Worm (Caenorhabditis elegans): ENCODE results near the gene C03C10.7.

The C03C10.7 gene

DNA sequence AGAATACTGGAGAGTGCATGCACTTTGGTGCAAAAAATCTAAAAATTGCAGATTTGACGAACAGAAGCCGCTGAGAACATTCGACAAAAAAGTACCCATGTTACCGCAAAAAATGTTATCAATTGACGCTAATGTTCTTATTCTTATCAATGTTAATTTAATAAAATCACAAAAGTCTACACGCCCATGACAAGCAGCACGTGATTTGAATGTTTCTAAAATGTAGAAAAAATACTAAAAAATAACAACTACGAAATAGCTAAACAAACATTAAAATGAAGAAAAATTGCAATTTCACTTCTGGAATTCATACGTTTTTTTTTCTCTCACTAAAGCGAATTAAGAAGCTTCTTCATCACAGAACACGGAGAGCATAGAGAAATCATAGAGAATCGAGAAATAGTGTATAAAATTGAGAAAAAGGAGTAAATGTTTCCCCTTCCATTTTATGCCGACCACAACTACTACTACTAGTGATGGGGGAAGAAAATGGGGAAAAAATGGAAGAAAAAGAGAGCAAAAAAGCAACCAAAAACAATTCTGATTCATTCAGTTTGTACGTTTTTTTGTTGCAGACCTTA lies 7.4 kb upstream of the C03C10.7 start:
- TF ChIP-seq mdl-1 (tag; optimal IDR thresholded peaks at IDR 0.05): no peak
- no peak for TF ChIP-seq fkh-10 (GFP tag; optimal IDR thresholded peaks at IDR 0.05)
- TF ChIP-seq nhr-28 (tag; optimal IDR thresholded peaks at IDR 0.05): no peak
- TF ChIP-seq zag-1 (tag; optimal IDR thresholded peaks at IDR 0.05): no peak
- TF ChIP-seq lin-15B (tag; optimal IDR thresholded peaks at IDR 0.05): peak; percentile 40
- TF ChIP-seq nfya-1 (tag; optimal IDR thresholded peaks at IDR 0.05; ENCODE audit: insufficient read depth): peak; percentile 50
- TF ChIP-seq unc-62 (GFP tag; optimal IDR thresholded peaks at IDR 0.05): no peak
- no peak for TF ChIP-seq nhr-237 (tag; optimal IDR thresholded peaks at IDR 0.05)
- TF ChIP-seq snpc-4 (tag; optimal IDR thresholded peaks at IDR 0.05): no peak
- no peak for TF ChIP-seq lin-39 (tag; optimal IDR thresholded peaks at IDR 0.05)
- no peak for TF ChIP-seq nhr-25 (tag; optimal IDR thresholded peaks at IDR 0.05)
- TF ChIP-seq pqm-1 (tag; optimal IDR thresholded peaks at IDR 0.05): peak; percentile 18
- no peak for TF ChIP-seq nhr-12 (tag; optimal IDR thresholded peaks at IDR 0.05)
- TF ChIP-seq ceh-82 (tag; optimal IDR thresholded peaks at IDR 0.05): no peak
- TF ChIP-seq nhr-67 (tag; optimal IDR thresholded peaks at IDR 0.05): no peak
- TF ChIP-seq skn-1 (tag; optimal IDR thresholded peaks at IDR 0.05): no peak
- TF ChIP-seq ZK546.5 (tag; optimal IDR thresholded peaks at IDR 0.05): no peak
- TF ChIP-seq fkh-2 (tag; optimal IDR thresholded peaks at IDR 0.05): no peak
- TF ChIP-seq elt-2 (tag; optimal IDR thresholded peaks at IDR 0.05): peak; percentile 70
- TF ChIP-seq fos-1 (tag; optimal IDR thresholded peaks at IDR 0.05): no peak
- TF ChIP-seq ceh-28 (tag; optimal IDR thresholded peaks at IDR 0.05): no peak
- TF ChIP-seq nhr-77 (tag; optimal IDR thresholded peaks at IDR 0.05): no peak
- TF ChIP-seq lsy-12 (tag; optimal IDR thresholded peaks at IDR 0.05): no peak
- TF ChIP-seq ztf-11 (tag; optimal IDR thresholded peaks at IDR 0.05): no peak
- TF ChIP-seq tbx-2 (tag; optimal IDR thresholded peaks at IDR 0.05): no peak
- TF ChIP-seq nhr-43 (tag; optimal IDR thresholded peaks at IDR 0.05; ENCODE audit: poor library complexity, severe bottlenecking): no peak
- no peak for TF ChIP-seq ceh-16 (tag; optimal IDR thresholded peaks at IDR 0.05)
- peak; percentile 2 for TF ChIP-seq ama-1 (optimal IDR thresholded peaks at IDR 0.05)
- TF ChIP-seq nhr-23 (tag; optimal IDR thresholded peaks at IDR 0.05): no peak
- TF ChIP-seq pha-4 (tag; optimal IDR thresholded peaks at IDR 0.05): peak; percentile 74
- no peak for TF ChIP-seq jun-1 (tag; optimal IDR thresholded peaks at IDR 0.05)
- peak; percentile 38 for TF ChIP-seq hmg-11 (tag; optimal IDR thresholded peaks at IDR 0.05)
- TF ChIP-seq unc-39 (tag; optimal IDR thresholded peaks at IDR 0.05): no peak
- TF ChIP-seq R02D3.7 (tag; optimal IDR thresholded peaks at IDR 0.05): no peak
- no peak for TF ChIP-seq ztf-4 (tag; optimal IDR thresholded peaks at IDR 0.05)
- no peak for TF ChIP-seq mml-1 (tag; optimal IDR thresholded peaks at IDR 0.05)
- TF ChIP-seq aly-2 (tag; optimal IDR thresholded peaks at IDR 0.05): no peak
- TF ChIP-seq eor-1 (tag; optimal IDR thresholded peaks at IDR 0.05): no peak
- no peak for TF ChIP-seq egl-5 (tag; optimal IDR thresholded peaks at IDR 0.05)
- TF ChIP-seq daf-12 (tag; optimal IDR thresholded peaks at IDR 0.05): no peak

DNA sequence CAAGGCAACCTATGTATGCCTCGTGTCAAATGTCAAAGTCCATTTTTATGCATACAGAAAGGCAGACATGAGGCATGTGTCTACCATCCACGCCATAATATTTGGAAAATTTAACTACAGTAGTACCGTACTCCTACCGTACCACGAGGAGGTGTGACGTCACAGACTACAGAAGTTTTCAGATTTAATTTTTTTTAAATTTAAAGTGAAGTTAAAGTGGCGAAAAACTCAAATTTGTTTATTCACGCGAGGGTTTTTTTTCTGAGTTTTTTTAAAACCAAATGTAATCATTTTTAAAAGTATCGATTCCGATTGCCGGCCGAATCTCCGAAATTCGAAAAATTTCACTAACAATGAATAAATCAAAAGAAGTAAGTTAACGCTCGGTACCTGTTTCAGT lies 5.1 kb upstream of the C03C10.7 start, which contains the start of gene C03C10.2:
Gene C03C10.2, plus strand, starts transcription at position 301 of the 400 bp plus-strand sequence.
- TF ChIP-seq lin-15B (tag; optimal IDR thresholded peaks at IDR 0.05): no peak
- no peak for TF ChIP-seq nhr-23 (tag; optimal IDR thresholded peaks at IDR 0.05)
- TF ChIP-seq mml-1 (tag; optimal IDR thresholded peaks at IDR 0.05): no peak
- no peak for TF ChIP-seq ztf-11 (tag; optimal IDR thresholded peaks at IDR 0.05)
- no peak for TF ChIP-seq ceh-28 (tag; optimal IDR thresholded peaks at IDR 0.05)
- no peak for TF ChIP-seq unc-39 (tag; optimal IDR thresholded peaks at IDR 0.05)
- TF ChIP-seq R02D3.7 (tag; optimal IDR thresholded peaks at IDR 0.05): no peak
- no peak for TF ChIP-seq nhr-237 (tag; optimal IDR thresholded peaks at IDR 0.05)

DNA sequence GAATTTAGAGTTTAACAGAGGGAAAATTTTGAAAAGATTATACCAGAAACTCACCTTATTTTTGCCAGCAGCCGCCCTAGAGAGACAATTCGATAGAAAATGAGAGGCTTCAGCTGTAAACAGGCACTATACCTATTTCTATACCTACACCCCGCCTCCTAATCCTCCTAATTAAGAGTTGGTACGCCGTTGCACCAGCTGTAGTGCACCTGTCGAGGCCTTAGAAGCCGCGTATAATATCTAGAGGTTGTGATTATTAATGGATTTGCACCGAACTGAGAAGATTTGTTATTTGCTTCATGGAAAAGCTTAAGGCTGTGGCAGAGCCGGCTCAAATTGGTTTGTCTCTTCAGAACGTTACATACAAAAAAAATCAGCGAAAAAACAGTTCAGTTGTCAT lies 3.8 kb upstream of the C03C10.7 start, which contains the start of gene C03C10.5:
Gene C03C10.5, minus strand, starts transcription at position 101 of the 400 bp plus-strand sequence.
- TF ChIP-seq lsy-12 (tag; optimal IDR thresholded peaks at IDR 0.05) (no peak), zag-1 (tag; optimal IDR thresholded peaks at IDR 0.05) (no peak), snpc-4 (tag; optimal IDR thresholded peaks at IDR 0.05) (no peak), ZK546.5 (tag; optimal IDR thresholded peaks at IDR 0.05) (no peak), mdl-1 (tag; optimal IDR thresholded peaks at IDR 0.05) (no peak), ceh-28 (tag; optimal IDR thresholded peaks at IDR 0.05) (no peak), R02D3.7 (tag; optimal IDR thresholded peaks at IDR 0.05) (no peak), daf-12 (tag; optimal IDR thresholded peaks at IDR 0.05) (no peak), unc-62 (GFP tag; optimal IDR thresholded peaks at IDR 0.05) (no peak), eor-1 (tag; optimal IDR thresholded peaks at IDR 0.05) (no peak), unc-39 (tag; optimal IDR thresholded peaks at IDR 0.05) (no peak), pha-4 (tag; optimal IDR thresholded peaks at IDR 0.05) (no peak), sea-2 (GFP tag; optimal IDR thresholded peaks at IDR 0.05) (no peak), jun-1 (tag; optimal IDR thresholded peaks at IDR 0.05) (no peak), egl-27 (tag; optimal IDR thresholded peaks at IDR 0.05) (no peak), nhr-12 (tag; optimal IDR thresholded peaks at IDR 0.05) (no peak), fkh-10 (GFP tag; optimal IDR thresholded peaks at IDR 0.05) (no peak)

Data from whole organism, L3 larva.